Worm (Caenorhabditis elegans): Measurements from ENCODE around the gene oga-1.

Gene oga-1

DNA sequence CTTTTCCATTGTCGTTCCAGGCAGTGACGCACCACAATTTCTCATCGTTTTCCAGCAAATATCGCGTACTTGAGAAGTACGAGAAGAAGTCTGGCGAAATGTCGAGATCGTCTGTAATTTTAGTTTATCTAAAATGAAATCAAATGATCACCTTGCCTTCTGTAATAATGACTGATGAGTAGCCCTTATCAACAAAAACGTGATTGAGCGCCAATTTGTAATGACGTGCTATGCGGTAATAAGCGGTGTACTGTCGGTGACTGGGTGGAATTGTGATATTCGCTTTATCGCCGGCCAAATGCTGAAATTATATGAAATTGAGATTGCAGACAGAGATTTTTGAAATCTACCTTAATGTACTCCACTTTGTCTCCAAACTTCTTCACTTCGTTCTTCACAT, 51.8 kb downstream of the oga-1 start:
- peak in 1 of 2 experiments; percentile 16 for TF ChIP-seq lin-35 (GFP tag; optimal IDR thresholded peaks at IDR 0.05)
- TF ChIP-seq elt-2 (tag; optimal IDR thresholded peaks at IDR 0.05) = peak; percentile 56
- no peak for TF ChIP-seq fkh-8 (tag; optimal IDR thresholded peaks at IDR 0.05)
- TF ChIP-seq unc-130 (tag; optimal IDR thresholded peaks at IDR 0.05) = no peak

All from whole organism, L1 larva.